Fruit fly (Drosophila melanogaster): ENCODE measurements around the gene Sap-r.
A peak's percentile ranks its signal among the peaks of the same experiment; 100 is the strongest.

The Sap-r gene

DNA sequence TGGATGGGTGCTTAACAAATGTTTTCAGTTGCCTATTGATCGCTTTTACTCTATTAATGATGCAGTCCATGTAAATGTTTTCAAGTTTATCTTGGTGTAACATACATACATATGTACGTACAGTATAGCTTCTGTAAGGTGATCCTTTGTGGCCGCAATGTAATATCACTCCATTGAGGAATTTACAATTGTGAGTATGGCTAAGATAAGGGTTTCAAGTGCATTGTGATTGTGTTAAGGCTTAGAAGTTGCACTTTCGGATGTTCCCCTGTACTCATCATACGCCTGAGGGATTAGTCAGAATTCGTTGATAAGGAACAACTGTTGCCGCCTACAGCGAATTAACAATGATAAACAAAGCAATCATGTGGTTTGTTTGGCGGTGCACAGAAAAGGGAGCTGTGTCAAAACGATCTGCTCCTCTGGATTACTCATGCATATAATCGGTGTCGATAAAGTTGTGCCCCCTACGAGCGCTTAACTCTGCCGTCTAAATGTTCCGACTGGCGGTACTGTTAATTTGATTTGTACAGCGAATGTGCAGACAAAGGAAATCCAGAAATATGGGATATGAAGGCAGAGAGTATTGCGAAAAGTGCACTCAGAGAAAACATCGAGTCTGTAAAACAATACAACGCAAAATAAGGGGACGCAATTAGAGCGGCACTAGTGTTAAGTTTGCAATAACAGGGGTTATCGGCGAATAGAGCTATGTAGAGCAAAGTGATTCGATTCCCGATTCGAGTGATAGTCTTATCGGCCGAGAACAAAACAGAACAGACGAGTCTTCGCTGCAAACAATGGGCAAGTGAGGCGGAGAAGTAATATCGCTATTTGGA is 932 bp downstream of the Sap-r start (continued):
- TF ChIP-seq CG4318 (GFP tag; optimal IDR thresholded peaks at IDR 0.05) (peak; percentile 60), achi (GFP tag; optimal IDR thresholded peaks at IDR 0.05) (peak; percentile 83), CG6792 (GFP tag; optimal IDR thresholded peaks at IDR 0.05) (peak; percentile 83), acj6 (GFP tag; optimal IDR thresholded peaks at IDR 0.05) (peak; percentile 89), esn (GFP tag; optimal IDR thresholded peaks at IDR 0.05) (peak; percentile 89), OdsH (GFP tag; optimal IDR thresholded peaks at IDR 0.05) (peak; percentile 85), CG6808 (GFP tag; optimal IDR thresholded peaks at IDR 0.05) (peak; percentile 50), Ets96B (tag; optimal IDR thresholded peaks at IDR 0.05) (peak; percentile 75), CG8319 (GFP tag; optimal IDR thresholded peaks at IDR 0.05) (peak; percentile 71), CG8119 (GFP tag; IDR thresholded peaks at IDR 0.05) (peak; percentile 71)

DNA sequence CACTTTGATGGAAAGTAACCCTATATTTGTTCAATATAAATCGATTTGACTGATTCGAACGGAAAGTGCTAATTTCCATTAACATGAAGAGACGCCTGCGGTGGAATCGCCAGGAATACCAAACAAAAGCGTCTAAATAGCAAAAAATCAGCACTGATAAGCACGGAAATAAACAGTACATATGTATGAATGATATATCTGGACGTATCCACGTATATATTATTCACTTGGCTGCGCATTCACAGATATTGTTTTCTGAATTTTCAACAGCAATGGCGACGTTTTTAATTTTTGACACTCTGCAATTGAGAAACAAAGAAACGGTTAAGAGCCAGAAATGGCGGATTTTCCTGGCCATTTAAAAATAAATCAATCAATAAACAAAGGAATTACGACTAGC is 1.6 kb downstream of the Sap-r start:
- TF ChIP-seq CG8119 (GFP tag; IDR thresholded peaks at IDR 0.05) (no peak), Eip93F (GFP tag; optimal IDR thresholded peaks at IDR 0.05) (no peak), Hr38 (GFP tag; optimal IDR thresholded peaks at IDR 0.05) (no peak), CG6276 (GFP tag; optimal IDR thresholded peaks at IDR 0.05) (no peak), Lpt (GFP tag; optimal IDR thresholded peaks at IDR 0.05) (no peak), CG4318 (GFP tag; optimal IDR thresholded peaks at IDR 0.05) (no peak), pdm3 (GFP tag; optimal IDR thresholded peaks at IDR 0.05) (no peak), OdsH (GFP tag; optimal IDR thresholded peaks at IDR 0.05) (no peak), CG32006 (GFP tag; optimal IDR thresholded peaks at IDR 0.05) (no peak), Gug (GFP tag; IDR thresholded peaks at IDR 0.05) (no peak), Blimp-1 (GFP tag; optimal IDR thresholded peaks at IDR 0.05) (no peak), fkh (GFP tag; optimal IDR thresholded peaks at IDR 0.05) (no peak), CG3032 (tag; optimal IDR thresholded peaks at IDR 0.05) (no peak), Eip75B (GFP tag; optimal IDR thresholded peaks at IDR 0.05) (no peak), CG8632 (GFP tag; optimal IDR thresholded peaks at IDR 0.05) (no peak), CG3919 (GFP tag; optimal IDR thresholded peaks at IDR 0.05) (no peak), esn (GFP tag; optimal IDR thresholded peaks at IDR 0.05) (no peak)

DNA sequence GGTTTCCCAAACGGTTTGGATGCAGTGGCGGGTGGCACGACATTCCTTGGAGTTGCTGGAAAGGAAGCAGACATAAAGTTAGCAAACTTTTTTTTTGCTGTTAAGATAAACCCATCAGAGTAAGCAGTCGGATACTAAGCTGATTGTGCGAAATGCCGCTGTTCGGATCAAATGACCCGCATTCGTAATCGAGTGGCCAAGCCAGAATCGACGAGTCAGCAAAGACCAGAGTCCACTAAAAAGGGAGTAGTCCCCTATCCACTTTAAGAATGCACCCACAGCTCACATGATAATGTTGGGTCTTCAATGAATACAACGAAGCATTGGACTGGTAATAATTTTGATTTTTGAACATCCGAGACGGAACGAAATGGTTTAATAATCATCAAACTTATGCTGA is 2.0 kb downstream of the Sap-r start:
- TF ChIP-seq svp (GFP tag) (peak; percentile 43), Hr39 (GFP tag; optimal IDR thresholded peaks at IDR 0.05) (no peak)

DNA sequence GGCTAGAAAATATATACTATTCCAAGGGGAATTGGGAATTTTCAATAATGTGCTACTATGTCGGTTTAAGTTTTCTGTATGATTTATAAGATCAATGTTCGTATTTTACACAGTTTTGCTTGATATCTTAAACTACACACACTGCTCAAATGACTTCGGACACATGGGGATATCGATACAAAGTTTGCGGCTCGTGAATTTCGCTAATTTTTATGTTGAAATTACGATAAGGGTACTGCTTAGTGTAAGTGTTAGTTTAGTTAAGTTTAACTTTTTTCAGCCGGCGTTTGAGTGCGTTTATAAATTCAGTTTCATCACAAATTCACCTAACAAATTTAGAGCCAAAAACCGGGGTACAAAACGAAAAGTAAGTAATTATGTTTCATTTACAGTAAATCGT is 5.5 kb downstream of the Sap-r start, which contains the start of gene CG15547:
CG15547 (minus strand) TSS at position 101 of the 400 bp plus-strand sequence.
- no peak for TF ChIP-seq cyc (GFP tag; optimal IDR thresholded peaks at IDR 0.05)
- TF ChIP-seq CG11294 (GFP tag; IDR thresholded peaks at IDR 0.05): no peak
- TF ChIP-seq CG6808 (GFP tag; optimal IDR thresholded peaks at IDR 0.05): no peak
- no peak for TF ChIP-seq CG10669 (GFP tag; optimal IDR thresholded peaks at IDR 0.05)
- TF ChIP-seq dsx (GFP tag; optimal IDR thresholded peaks at IDR 0.05; ENCODE audit: poor library complexity, severe bottlenecking): no peak
- no peak for TF ChIP-seq Eip75B (GFP tag; optimal IDR thresholded peaks at IDR 0.05)
- no peak for TF ChIP-seq dac (GFP tag; optimal IDR thresholded peaks at IDR 0.05)
- no peak for TF ChIP-seq Sox102F (GFP tag; optimal IDR thresholded peaks at IDR 0.05)
- no peak for TF ChIP-seq Eip93F (GFP tag; optimal IDR thresholded peaks at IDR 0.05)
- no peak for TF ChIP-seq CG32006 (GFP tag; optimal IDR thresholded peaks at IDR 0.05)
- TF ChIP-seq fd85E (GFP tag; optimal IDR thresholded peaks at IDR 0.05): no peak

DNA sequence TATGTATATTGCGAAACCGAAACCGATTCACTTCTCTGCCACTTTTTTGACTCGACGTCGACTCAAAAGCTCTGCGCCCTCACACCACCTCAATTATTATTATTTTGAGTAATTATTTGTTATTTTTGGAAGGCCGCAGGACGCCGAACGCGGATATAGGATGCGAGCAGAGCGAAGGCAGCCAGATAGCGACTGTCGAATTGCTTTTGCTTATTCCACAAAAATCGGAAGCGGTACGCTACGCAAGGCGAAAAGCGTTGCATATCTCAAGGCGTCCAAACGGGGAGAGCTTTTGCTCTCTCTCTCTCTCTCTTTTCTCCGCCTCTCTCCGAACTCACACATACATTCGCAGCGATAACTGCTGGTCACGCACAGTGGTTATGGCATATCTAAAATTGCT is 8.0 kb downstream of the Sap-r start, which contains the start of gene CG12071:
CG12071 (minus strand) TSS at position 134 of the 400 bp plus-strand sequence.
- TF ChIP-seq pdm3 (GFP tag; optimal IDR thresholded peaks at IDR 0.05): no peak
- TF ChIP-seq fd85E (GFP tag; optimal IDR thresholded peaks at IDR 0.05): no peak
- TF ChIP-seq CG10631 (GFP tag; optimal IDR thresholded peaks at IDR 0.05): no peak
- TF ChIP-seq OdsH (GFP tag; optimal IDR thresholded peaks at IDR 0.05): no peak
- no peak for TF ChIP-seq CG31627 (GFP tag; optimal IDR thresholded peaks at IDR 0.05)
- TF ChIP-seq Hr4 (GFP tag; optimal IDR thresholded peaks at IDR 0.05): no peak

Data from whole organism, prepupa.